Worm (Caenorhabditis elegans) whole organism, early embryonic: ENCODE measurements around the gene srxa-6.

Experiments used
- F13C5.2 ChIP-seq: sonication (generic microtip); optimal IDR thresholded peaks from 2 replicates; lab custom pipeline; 2017; ENCODE audit warnings: mild to moderate bottlenecking, missing genetic modification characterization, inconsistent platforms, missing compliant biosample characterization
- aly-1 ChIP-seq: sonication (generic microtip); optimal IDR thresholded peaks from 2 replicates; lab custom pipeline; 2016; ENCODE audit warnings: missing genetic modification characterization, missing compliant biosample characterization
- ama-1 ChIP-seq: fragments of 150-350 bp; optimal IDR thresholded peaks from 2 replicates; lab custom pipeline; 2014
- ceh-13 ChIP-seq: fragments of 200-800 bp; sonication (Bioruptor generic); optimal IDR thresholded peaks from 2 replicates; lab custom pipeline; 2018; ENCODE audit warnings: mild to moderate bottlenecking, missing genetic modification characterization, missing compliant biosample characterization
- ceh-36 ChIP-seq: sonication (generic microtip); optimal IDR thresholded peaks from 2 replicates; lab custom pipeline; 2016; ENCODE audit warnings: missing genetic modification characterization, inconsistent platforms, missing compliant biosample characterization
- ets-7 ChIP-seq: sonication (generic microtip); optimal IDR thresholded peaks from 2 replicates; lab custom pipeline; 2016; ENCODE audit warnings: missing genotype, missing genetic modification characterization, missing compliant biosample characterization
- flt-1 ChIP-seq: fragments of 200-800 bp; sonication (Bioruptor generic); IDR thresholded peaks from 2 replicates; pipeline ENCODE4 v1.3.6; 2022; ENCODE audit warnings: missing genetic modification characterization, missing compliant biosample characterization
- hmbx-1 ChIP-seq: sonication (generic microtip); optimal IDR thresholded peaks from 2 replicates; lab custom pipeline; 2016; ENCODE audit warnings: mild to moderate bottlenecking, missing genetic modification characterization, missing compliant biosample characterization
- hmg-4 ChIP-seq: fragments of 200-800 bp; sonication (Bioruptor generic); optimal IDR thresholded peaks from 2 replicates; lab custom pipeline; 2018; ENCODE audit warnings: mild to moderate bottlenecking, missing genetic modification characterization, missing compliant biosample characterization
- hnd-1 ChIP-seq: sonication (generic microtip); optimal IDR thresholded peaks from 2 replicates; lab custom pipeline; 2016; ENCODE audit warnings: missing genetic modification characterization, missing compliant biosample characterization
- scrt-1 ChIP-seq: fragments of 200-800 bp; sonication (Bioruptor generic); IDR thresholded peaks from 2 replicates; pipeline ENCODE4 v1.3.6; 2022; ENCODE audit warnings: missing genetic modification characterization, missing compliant biosample characterization
- sea-1 ChIP-seq: fragments of 200-800 bp; sonication (Bioruptor generic); conservative IDR thresholded peaks from 2 replicates; pipeline ENCODE4 v1.3.6; 2022; ENCODE audit warnings: missing genetic modification characterization, missing compliant biosample characterization
- tbx-37 ChIP-seq: fragments of 200-800 bp; sonication (Bioruptor generic); conservative IDR thresholded peaks from 2 replicates; pipeline ENCODE4 v1.3.6; 2022; ENCODE audit warnings: missing genetic modification reagents, missing genetic modification characterization, missing compliant biosample characterization

DNA sequence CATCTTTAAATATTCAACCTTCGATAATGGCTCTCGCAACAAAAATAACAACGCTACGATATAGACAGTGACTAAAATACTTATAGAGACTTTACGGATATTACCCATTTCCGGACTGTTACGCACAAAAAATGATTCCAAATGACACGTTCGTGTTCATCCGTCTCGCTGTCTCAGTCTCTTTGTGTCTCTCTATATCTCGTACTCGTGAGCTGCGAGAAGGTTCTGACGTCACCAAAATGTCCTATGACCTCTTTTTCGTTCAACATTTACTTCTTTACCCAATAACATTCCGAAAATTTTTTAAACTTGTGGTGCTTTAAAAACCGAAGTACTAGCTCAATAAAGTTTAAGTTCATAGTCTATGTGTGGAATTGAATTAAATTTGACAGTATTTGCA is 24.6 kb upstream of the srxa-6 start:
- TF ChIP-seq F13C5.2 (no peak), hmbx-1 (tag; lab: Kevin White, UChicago) (no peak), ama-1 (lab: Kevin White, UChicago) (no peak), scrt-1 (GFP tag; lab: Robert Waterston, UW) (no peak), hmg-4 (no peak), sea-1 (GFP tag; lab: Robert Waterston, UW) (no peak), tbx-37 (GFP tag; lab: Robert Waterston, UW) (no peak), ets-7 (tag; lab: Kevin White, UChicago) (no peak), ceh-13 (GFP tag; lab: Kevin White, UChicago) (no peak), aly-1 (no peak), flt-1 (GFP tag; lab: Robert Waterston, UW) (no peak), hnd-1 (no peak), ceh-36 (no peak)
